Worm (Caenorhabditis elegans): ENCODE results near the gene C26B9.6.

C26B9.6 gene

DNA sequence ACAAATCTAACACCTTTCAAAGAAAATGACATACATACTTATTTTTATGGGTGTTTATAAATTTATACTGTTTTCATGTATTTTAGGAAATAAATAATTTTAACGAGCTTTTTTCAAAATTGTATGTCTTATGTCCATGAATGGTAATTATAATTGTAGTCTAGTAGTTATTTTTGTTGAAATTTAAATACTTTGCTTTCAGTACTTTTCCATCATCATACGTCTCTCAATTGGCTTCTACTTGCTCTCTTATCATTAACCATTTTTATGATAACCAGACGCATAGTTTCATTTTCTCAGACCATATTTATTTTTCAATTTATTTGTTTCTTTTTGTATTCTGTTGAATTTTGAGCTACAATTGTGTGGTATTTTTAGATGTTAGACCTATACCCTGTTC is 30.2 kb upstream of the C26B9.6 start, which contains the start of gene F35C8.5:
TSS of gene F35C8.5 (plus strand) at position 377 of the 400 bp plus-strand sequence.
- TF ChIP-seq lin-35 (GFP tag; optimal IDR thresholded peaks at IDR 0.05) (peak in 1 of 2 experiments; percentile 8), hlh-4 (tag; optimal IDR thresholded peaks at IDR 0.05) (no peak), lin-14 (GFP tag; optimal IDR thresholded peaks at IDR 0.05) (no peak), elt-2 (tag; optimal IDR thresholded peaks at IDR 0.05) (peak; percentile 30), nhr-19 (GFP tag; conservative IDR thresholded peaks at IDR 0.05) (no peak), blmp-1 (tag; optimal IDR thresholded peaks at IDR 0.05) (no peak), C04F5.9 (tag; optimal IDR thresholded peaks at IDR 0.05) (no peak), ceh-82 (tag; optimal IDR thresholded peaks at IDR 0.05) (no peak), lin-39 (tag; optimal IDR thresholded peaks at IDR 0.05) (no peak)

DNA sequence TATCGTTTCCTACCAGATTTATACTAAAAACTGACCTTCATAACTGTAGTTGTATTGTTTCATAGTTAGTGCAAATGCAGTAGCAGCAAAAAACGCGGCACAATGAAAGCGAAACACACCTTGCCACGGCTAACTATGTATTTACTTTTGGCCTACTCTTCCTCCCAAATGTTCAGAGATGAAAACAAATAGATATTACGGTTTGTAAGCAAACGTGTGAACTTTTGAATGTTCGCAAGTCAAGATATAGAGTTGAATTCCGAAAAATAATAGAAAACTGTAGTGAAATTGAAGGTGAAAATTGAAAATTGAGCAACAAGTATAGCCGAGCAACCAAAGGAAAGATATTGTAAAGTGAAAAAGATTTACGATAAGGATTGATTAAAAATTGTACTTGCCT is 29.0 kb upstream of the C26B9.6 start, which contains the start of gene chtl-1:
TSS of gene chtl-1 (minus strand) at position 101 of the 400 bp plus-strand sequence.
- TF ChIP-seq ceh-90 (tag; optimal IDR thresholded peaks at IDR 0.05) (no peak), ama-1 (optimal IDR thresholded peaks at IDR 0.05) (no peak), unc-62 (GFP tag; optimal IDR thresholded peaks at IDR 0.05) (no peak), hpl-2 (GFP tag; optimal IDR thresholded peaks at IDR 0.05) (no peak), rnt-1 (tag; optimal IDR thresholded peaks at IDR 0.05) (no peak), fkh-8 (tag; optimal IDR thresholded peaks at IDR 0.05) (no peak), lin-35 (GFP tag; optimal IDR thresholded peaks at IDR 0.05) (no peak), lin-39 (tag; optimal IDR thresholded peaks at IDR 0.05) (no peak), ztf-4 (tag; optimal IDR thresholded peaks at IDR 0.05) (no peak), pqm-1 (tag; optimal IDR thresholded peaks at IDR 0.05) (no peak), tlp-1 (tag; optimal IDR thresholded peaks at IDR 0.05) (no peak)

DNA sequence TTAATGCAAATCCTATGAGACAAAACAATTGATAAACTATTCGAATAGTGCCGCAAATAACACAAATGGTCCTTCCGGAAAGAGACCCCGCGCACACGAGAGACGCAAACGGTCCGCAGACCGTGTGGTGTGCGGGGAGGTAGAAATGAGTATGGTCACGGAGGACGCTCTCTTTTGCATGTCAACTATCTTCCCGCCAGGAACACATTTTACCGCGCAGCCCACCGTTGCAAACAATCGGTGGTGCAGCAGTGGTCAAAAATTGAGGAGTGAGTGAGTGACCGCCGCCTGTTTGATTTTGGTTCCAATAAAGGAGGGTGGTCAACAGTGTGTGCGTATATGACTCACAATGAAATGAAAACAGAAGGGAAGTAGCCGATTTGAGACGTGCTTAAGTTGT is 25.4 kb upstream of the C26B9.6 start:
- TF ChIP-seq ztf-11 (tag; optimal IDR thresholded peaks at IDR 0.05) = no peak
- TF ChIP-seq lin-14 (GFP tag; optimal IDR thresholded peaks at IDR 0.05) = peak; percentile 8

DNA sequence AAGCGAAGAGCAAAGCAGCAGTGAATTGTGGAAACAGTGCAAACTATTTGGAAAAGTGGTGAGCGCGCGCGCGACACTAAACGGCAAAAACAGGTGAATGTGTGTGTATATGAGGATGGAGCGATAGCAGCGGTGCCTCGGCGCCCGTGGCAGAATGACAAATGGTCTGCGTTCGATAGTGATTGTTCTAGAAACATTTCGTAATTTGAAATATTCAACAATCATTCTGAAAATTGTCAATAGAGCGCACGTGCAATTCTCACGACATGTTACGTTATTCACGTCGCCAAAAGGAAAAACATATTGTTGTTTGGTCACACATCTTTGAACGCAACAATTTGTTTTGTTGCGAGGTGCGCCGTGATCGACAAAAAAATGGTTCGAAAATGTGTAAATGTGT is 20.0 kb upstream of the C26B9.6 start:
- TF ChIP-seq nhr-71 (tag; optimal IDR thresholded peaks at IDR 0.05) (peak; percentile 3), unc-86 (tag; optimal IDR thresholded peaks at IDR 0.05) (no peak), dpl-1 (GFP tag; optimal IDR thresholded peaks at IDR 0.05) (no peak), zip-4 (GFP tag; optimal IDR thresholded peaks at IDR 0.05) (no peak), blmp-1 (tag; optimal IDR thresholded peaks at IDR 0.05) (no peak), lin-35 (GFP tag; optimal IDR thresholded peaks at IDR 0.05) (peak in 1 of 2 experiments; percentile 5), nhr-28 (tag; optimal IDR thresholded peaks at IDR 0.05) (no peak), fkh-8 (tag; optimal IDR thresholded peaks at IDR 0.05) (no peak), dsc-1 (tag; optimal IDR thresholded peaks at IDR 0.05) (no peak), ceh-8 (GFP tag; optimal IDR thresholded peaks at IDR 0.05) (no peak), skn-1 (tag; optimal IDR thresholded peaks at IDR 0.05) (peak; percentile 52), snu-23 (GFP tag; optimal IDR thresholded peaks at IDR 0.05) (peak; percentile 17), ztf-11 (tag; optimal IDR thresholded peaks at IDR 0.05) (no peak), nhr-76 (tag; optimal IDR thresholded peaks at IDR 0.05) (no peak), lin-14 (GFP tag; optimal IDR thresholded peaks at IDR 0.05) (peak; percentile 10)

DNA sequence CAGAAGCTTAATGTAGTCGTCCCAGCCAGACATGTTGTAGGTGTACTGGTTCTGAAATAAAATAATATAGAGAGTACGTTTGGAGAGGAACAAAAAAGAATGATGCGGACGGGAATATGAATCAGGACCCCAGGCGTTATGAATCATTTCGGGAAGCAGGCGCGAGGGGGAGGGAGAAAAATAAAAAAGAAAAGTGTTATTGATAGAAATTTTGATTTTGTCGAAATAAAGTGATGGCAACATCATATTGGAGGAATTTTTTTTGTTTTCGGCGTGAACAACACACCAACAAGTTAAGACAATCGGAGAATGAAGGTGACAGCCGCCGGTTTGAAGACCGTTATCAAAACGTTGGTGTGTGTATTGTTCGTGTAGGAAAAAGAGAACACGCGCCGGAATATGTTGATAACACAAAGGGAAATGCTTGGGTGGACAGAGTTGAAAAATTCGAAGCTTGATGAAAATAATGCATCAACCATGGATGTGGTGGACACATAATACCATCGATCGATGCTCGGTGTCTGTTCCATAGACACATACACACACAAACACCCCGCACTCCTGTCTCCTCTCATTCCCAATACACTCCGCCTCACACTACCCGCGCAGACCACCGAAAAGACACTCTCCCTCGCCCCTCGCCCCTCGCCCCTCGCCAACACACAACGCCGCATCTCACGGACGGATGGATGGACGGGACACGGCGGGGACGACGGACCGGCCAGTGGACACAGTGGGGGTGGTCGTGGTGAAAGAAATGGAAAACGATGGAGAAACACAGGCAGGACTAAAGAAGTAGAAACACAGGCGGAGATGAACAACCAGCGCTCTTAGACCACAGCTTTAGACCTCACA is 19.0 kb upstream of the C26B9.6 start, which contains the start of gene pfn-2:
TSS of gene pfn-2 (minus strand) at position 51 of the 855 bp plus-strand sequence.
- TF ChIP-seq pqm-1 (tag; optimal IDR thresholded peaks at IDR 0.05) (no peak), nhr-47 (tag; optimal IDR thresholded peaks at IDR 0.05) (peak; percentile 23), ceh-82 (tag; optimal IDR thresholded peaks at IDR 0.05) (peak in 1 of 3 experiments; percentile 54), irx-1 (tag; optimal IDR thresholded peaks at IDR 0.05) (no peak), zip-4 (GFP tag; optimal IDR thresholded peaks at IDR 0.05) (no peak), egl-13 (tag; optimal IDR thresholded peaks at IDR 0.05) (peak; percentile 15), unc-62 (GFP tag; optimal IDR thresholded peaks at IDR 0.05) (no peak), fkh-4 (tag; optimal IDR thresholded peaks at IDR 0.05; ENCODE audit: borderline replicate concordance) (no peak), zag-1 (tag; optimal IDR thresholded peaks at IDR 0.05) (no peak), nhr-84 (tag; optimal IDR thresholded peaks at IDR 0.05) (no peak), ces-1 (GFP tag; optimal IDR thresholded peaks at IDR 0.05) (no peak), lin-13 (GFP tag; optimal IDR thresholded peaks at IDR 0.05) (no peak), unc-130 (tag; optimal IDR thresholded peaks at IDR 0.05) (no peak), mab-9 (GFP tag; IDR thresholded peaks at IDR 0.05) (no peak), swsn-7 (tag; optimal IDR thresholded peaks at IDR 0.05) (peak; percentile 29), nhr-90 (tag; optimal IDR thresholded peaks at IDR 0.05; ENCODE audit: poor library complexity) (peak; percentile 15), unc-86 (tag; optimal IDR thresholded peaks at IDR 0.05) (peak; percentile 13), ama-1 (optimal IDR thresholded peaks at IDR 0.05) (no peak), C04F5.9 (tag; optimal IDR thresholded peaks at IDR 0.05) (no peak), blmp-1 (tag; optimal IDR thresholded peaks at IDR 0.05) (peak; percentile 65), ceh-63 (GFP tag; optimal IDR thresholded peaks at IDR 0.05) (no peak)
